Fruit fly (Drosophila melanogaster) whole organism, prepupa: ENCODE data around the gene CG14855.

ENCODE experiments used
- CG10631 ChIP-seq: fragments of 200-800 bp; sonication (Bioruptor generic); optimal IDR thresholded peaks from 2 replicates; lab custom pipeline; 2016; ENCODE audit warnings: missing biosample characterization, missing genetic modification characterization
- CG10669 ChIP-seq: fragments of 200-800 bp; sonication (Bioruptor generic); optimal IDR thresholded peaks from 3 replicates; lab custom pipeline; 2018; ENCODE audit warnings: missing biosample characterization, mild to moderate bottlenecking, missing genetic modification characterization, moderate library complexity
- CG11762 ChIP-seq: fragments of 200-800 bp; sonication (Bioruptor generic); optimal IDR thresholded peaks from 3 replicates; lab custom pipeline; 2016; ENCODE audit warnings: missing biosample characterization, missing genetic modification characterization; ENCODE audit not compliant: insufficient read depth
- CG15336 ChIP-seq: fragments of 200-800 bp; sonication (Bioruptor generic); IDR thresholded peaks from 2 replicates; pipeline ENCODE4 v1.3.6; 2022; ENCODE audit warnings: missing biosample characterization, missing genetic modification characterization
- CG3032 ChIP-seq: fragments of 200-800 bp; optimal IDR thresholded peaks from 2 replicates; lab custom pipeline; 2019; ENCODE audit warnings: missing biosample characterization, mild to moderate bottlenecking, missing genetic modification characterization, moderate library complexity
- CG31627 ChIP-seq: fragments of 200-800 bp; sonication (Bioruptor generic); optimal IDR thresholded peaks from 3 replicates; lab custom pipeline; 2016; ENCODE audit warnings: missing biosample characterization, missing genetic modification characterization
- CG34406 ChIP-seq: fragments of 200-800 bp; sonication (Bioruptor generic); optimal IDR thresholded peaks from 3 replicates; lab custom pipeline; 2016; ENCODE audit warnings: missing biosample characterization, missing genetic modification characterization
- CG3919 ChIP-seq: fragments of 200-800 bp; sonication (Bioruptor generic); optimal IDR thresholded peaks from 3 replicates; lab custom pipeline; 2016; ENCODE audit warnings: missing biosample characterization, missing genetic modification characterization
- CG4318 ChIP-seq: fragments of 200-800 bp; sonication (Bioruptor generic); optimal IDR thresholded peaks from 3 replicates; lab custom pipeline; 2017; ENCODE audit warnings: missing biosample characterization, mild to moderate bottlenecking, missing genetic modification characterization
- CG6792 ChIP-seq: fragments of 200-800 bp; sonication (Bioruptor generic); optimal IDR thresholded peaks from 3 replicates; lab custom pipeline; 2016; ENCODE audit warnings: missing biosample characterization, missing genetic modification characterization
- CG6808 ChIP-seq: fragments of 200-800 bp; sonication (Bioruptor generic); optimal IDR thresholded peaks from 3 replicates; lab custom pipeline; 2017; ENCODE audit warnings: missing biosample characterization, missing genetic modification characterization, mild to moderate bottlenecking, moderate library complexity, missing genetic modification reagents
- CG6854 ChIP-seq: fragments of 200-800 bp; sonication (Bioruptor generic); optimal IDR thresholded peaks from 2 replicates; lab custom pipeline; 2017; ENCODE audit warnings: missing biosample characterization, mild to moderate bottlenecking, missing genetic modification characterization
- CG8632 ChIP-seq: fragments of 200-800 bp; sonication (Bioruptor generic); optimal IDR thresholded peaks from 3 replicates; lab custom pipeline; 2016; ENCODE audit warnings: missing biosample characterization, missing genetic modification characterization
- CG9139 ChIP-seq: fragments of 200-800 bp; sonication (Bioruptor generic); optimal IDR thresholded peaks from 3 replicates; lab custom pipeline; 2017; ENCODE audit warnings: missing biosample characterization, mild to moderate bottlenecking, missing genetic modification characterization
- Eip78C ChIP-seq: fragments of 200-800 bp; sonication (Bioruptor generic); peaks from one replicate; lab custom pipeline; 2016; ENCODE audit warnings: missing biosample characterization, missing genetic modification characterization
- Eip93F ChIP-seq: fragments of 200-800 bp; sonication (Bioruptor generic); optimal IDR thresholded peaks from 2 replicates; lab custom pipeline; 2016; ENCODE audit warnings: missing biosample characterization, mild to moderate bottlenecking, missing genetic modification characterization
- Hr38 ChIP-seq: sonication (Bioruptor generic); optimal IDR thresholded peaks from 2 replicates; lab custom pipeline; 2016; ENCODE audit warnings: missing biosample characterization, missing genetic modification characterization
- Hr4 ChIP-seq: fragments of 200-800 bp; sonication (Bioruptor generic); optimal IDR thresholded peaks from 3 replicates; lab custom pipeline; 2016; ENCODE audit warnings: missing biosample characterization, missing genetic modification characterization
- OdsH ChIP-seq: fragments of 200-800 bp; sonication (Bioruptor generic); optimal IDR thresholded peaks from 3 replicates; lab custom pipeline; 2016; ENCODE audit warnings: missing biosample characterization, missing genetic modification characterization
- Sox102F ChIP-seq: fragments of 200-800 bp; sonication (Bioruptor generic); optimal IDR thresholded peaks from 2 replicates; lab custom pipeline; 2016; ENCODE audit warnings: missing biosample characterization, mild to moderate bottlenecking, missing genetic modification characterization
- Sox14 ChIP-seq: fragments of 200-800 bp; sonication (Bioruptor generic); optimal IDR thresholded peaks from 3 replicates; lab custom pipeline; 2016; ENCODE audit warnings: missing biosample characterization, missing genetic modification characterization
- Sox15 ChIP-seq: fragments of 200-800 bp; sonication (Bioruptor generic); optimal IDR thresholded peaks from 3 replicates; lab custom pipeline; 2016; ENCODE audit warnings: missing biosample characterization, missing genetic modification characterization
- cyc ChIP-seq: fragments of 200-800 bp; sonication (Bioruptor generic); optimal IDR thresholded peaks from 3 replicates; lab custom pipeline; 2016; ENCODE audit warnings: missing biosample characterization, missing genetic modification characterization
- dac ChIP-seq: fragments of 200-800 bp; sonication (Bioruptor generic); optimal IDR thresholded peaks from 2 replicates; lab custom pipeline; 2017; ENCODE audit warnings: missing biosample characterization, mild to moderate bottlenecking, missing genetic modification characterization
- dsx ChIP-seq: fragments of 200-800 bp; optimal IDR thresholded peaks from 3 replicates; lab custom pipeline; 2019; ENCODE audit warnings: missing biosample characterization, mild to moderate bottlenecking, missing genetic modification characterization, moderate library complexity; ENCODE audit not compliant: poor library complexity, severe bottlenecking
- esn ChIP-seq: fragments of 200-800 bp; sonication (Bioruptor generic); optimal IDR thresholded peaks from 2 replicates; lab custom pipeline; 2016; ENCODE audit warnings: missing biosample characterization, mild to moderate bottlenecking, missing genetic modification characterization, moderate library complexity
- fd59A ChIP-seq: fragments of 200-800 bp; sonication (Bioruptor generic); optimal IDR thresholded peaks from 2 replicates; lab custom pipeline; 2017; ENCODE audit warnings: missing biosample characterization, mild to moderate bottlenecking, missing genetic modification characterization, missing genetic modification reagents
- fkh ChIP-seq: fragments of 200-800 bp; sonication (Bioruptor generic); optimal IDR thresholded peaks from 3 replicates; lab custom pipeline; 2017; ENCODE audit warnings: missing biosample characterization, mild to moderate bottlenecking, missing genetic modification characterization, moderate library complexity
- lz ChIP-seq: fragments of 200-800 bp; sonication (Bioruptor generic); optimal IDR thresholded peaks from 3 replicates; lab custom pipeline; 2016; ENCODE audit warnings: missing biosample characterization, missing genetic modification characterization
- pdm3 ChIP-seq: fragments of 200-800 bp; sonication (Bioruptor generic); optimal IDR thresholded peaks from 3 replicates; lab custom pipeline; 2016; ENCODE audit warnings: missing biosample characterization, missing genetic modification characterization
- salr ChIP-seq, 2 experiments: fragments of 200-800 bp; sonication (Bioruptor generic); optimal IDR thresholded peaks; 3 replicates each; lab custom pipeline; 2016 to 2018; ENCODE audit warnings: missing biosample characterization in 2 of 2, missing genetic modification characterization in 2 of 2, mild to moderate bottlenecking in 1 of 2
- spab ChIP-seq: fragments of 200-800 bp; sonication (Bioruptor generic); optimal IDR thresholded peaks from 2 replicates; lab custom pipeline; 2017; ENCODE audit warnings: missing biosample characterization, mild to moderate bottlenecking, missing genetic modification characterization, missing genetic modification reagents
- ss ChIP-seq, 2 experiments: fragments of 200-800 bp; sonication (Bioruptor generic); optimal IDR thresholded peaks; 2 replicates in 1 of 2; 3 replicates in 1 of 2; lab custom pipeline; 2017 to 2018; ENCODE audit warnings: mild to moderate bottlenecking in 2 of 2, missing biosample characterization in 2 of 2, missing genetic modification characterization in 2 of 2, moderate library complexity in 1 of 2
- svp ChIP-seq: fragments of 200-800 bp; sonication (Bioruptor generic); peaks from one replicate; lab custom pipeline; 2016; ENCODE audit warnings: missing biosample characterization, missing genetic modification characterization
- vri ChIP-seq: fragments of 200-800 bp; sonication (Bioruptor generic); optimal IDR thresholded peaks from 3 replicates; lab custom pipeline; 2016; ENCODE audit warnings: missing biosample characterization, mild to moderate bottlenecking, missing genetic modification characterization

Gene CG14855

dm6 chr3R:14749077-14749798, 46.9 kb upstream of the CG14855 start (continued):
- TF ChIP-seq Eip93F (GFP tag; lab: Kevin White, UChicago), result peak; percentile 50
- no peak for TF ChIP-seq dac (GFP tag; lab: Kevin White, UChicago)
- TF ChIP-seq CG10669 (GFP tag; lab: Kevin White, UChicago), result peak; percentile 63
- peak; percentile 32 for TF ChIP-seq lz
- TF ChIP-seq OdsH, result no peak
- no peak for TF ChIP-seq CG31627 (GFP tag; lab: Kevin White, UChicago)
- TF ChIP-seq Sox15 (GFP tag; lab: Kevin White, UChicago), result no peak
- peak; percentile 44 for TF ChIP-seq CG3032 (tag; lab: Kevin White, UChicago)
- peak; percentile 7 for TF ChIP-seq pdm3 (GFP tag; lab: Kevin White, UChicago)
- peak; percentile 45 for TF ChIP-seq CG34406 (GFP tag; lab: Kevin White, UChicago)
- TF ChIP-seq, all 60 proteins: peak for 40

dm6 chr3R:14751023-14751422, 45.1 kb upstream of the CG14855 start, which contains the start of gene smp-30:
smp-30 (minus strand) TSS chr3R:14751246.
- TF ChIP-seq ss (GFP tag; optimal IDR thresholded peaks at IDR 0.05; lab: Kevin White, UChicago) (no peak), CG6808 (GFP tag; lab: Kevin White, UChicago) (no peak), salr (GFP tag; optimal IDR thresholded peaks at IDR 0.05; lab: Kevin White, UChicago) (no peak), CG9139 (GFP tag; lab: Kevin White, UChicago) (no peak), Sox14 (GFP tag; lab: Kevin White, UChicago) (peak; percentile 26), vri (GFP tag; lab: Kevin White, UChicago) (peak; percentile 1), Sox102F (GFP tag; lab: Kevin White, UChicago) (no peak), spab (GFP tag; lab: Kevin White, UChicago) (no peak), CG6792 (no peak), cyc (GFP tag; lab: Kevin White, UChicago) (no peak), svp (GFP tag; lab: Kevin White, UChicago) (no peak), Hr4 (GFP tag; lab: Kevin White, UChicago) (no peak), CG15336 (GFP tag; lab: Robert Waterston, UW) (no peak), CG10631 (GFP tag; lab: Kevin White, UChicago) (no peak), CG6854 (GFP tag; lab: Kevin White, UChicago) (no peak), dsx (GFP tag; lab: Kevin White, UChicago) (peak; percentile 47), CG3919 (GFP tag; lab: Kevin White, UChicago) (no peak), CG11762 (GFP tag; lab: Kevin White, UChicago) (no peak), CG3032 (tag; lab: Kevin White, UChicago) (no peak), fd59A (GFP tag; lab: Kevin White, UChicago) (no peak), CG8632 (GFP tag; lab: Kevin White, UChicago) (no peak)

- TF ChIP-seq dsx (GFP tag; lab: Kevin White, UChicago) (no peak), CG11762 (GFP tag; lab: Kevin White, UChicago) (no peak), lz (no peak), pdm3 (GFP tag; lab: Kevin White, UChicago) (no peak), Sox15 (GFP tag; lab: Kevin White, UChicago) (no peak), Hr38 (GFP tag; lab: Kevin White, UChicago) (no peak), fkh (GFP tag; lab: Kevin White, UChicago) (no peak), CG3032 (tag; lab: Kevin White, UChicago) (no peak), Eip78C (GFP tag; lab: Kevin White, UChicago) (no peak), CG4318 (GFP tag; lab: Kevin White, UChicago) (no peak), CG8632 (GFP tag; lab: Kevin White, UChicago) (no peak), CG9139 (GFP tag; lab: Kevin White, UChicago) (no peak), dac (GFP tag; lab: Kevin White, UChicago) (no peak), esn (GFP tag; lab: Kevin White, UChicago) (no peak)
- TF ChIP-seq, all 60 proteins: peak for 0
Measured at dm6 chr3R:14754360-14754759, 41.7 kb upstream of the CG14855 start, which contains the start of gene CG7362. CG7362 (minus strand) TSS chr3R:14754460.
